Worm (Caenorhabditis elegans) whole organism, midembryonic: ENCODE results near the gene cest-25.
A peak's percentile ranks its signal among the peaks of the same experiment; 100 is the strongest.

Experiments used
- T22C8.4 ChIP-seq: fragments of 200-800 bp; sonication (Bioruptor generic); IDR thresholded peaks from 2 replicates; pipeline ENCODE4 v1.3.6; 2022; ENCODE audit warnings: missing genetic modification characterization, missing compliant biosample characterization
- cog-1 ChIP-seq: sonication (generic microtip); optimal IDR thresholded peaks from 2 replicates; lab custom pipeline; 2016; ENCODE audit warnings: missing genetic modification characterization, missing compliant biosample characterization
- flt-1 ChIP-seq: fragments of 200-800 bp; sonication (Bioruptor generic); IDR thresholded peaks from 2 replicates; pipeline ENCODE4 v1.3.6; 2022; ENCODE audit warnings: missing genetic modification characterization, missing compliant biosample characterization
- klf-2 ChIP-seq: fragments of 200-800 bp; sonication (Bioruptor generic); conservative IDR thresholded peaks from 2 replicates; pipeline ENCODE4 v1.3.6; 2022; ENCODE audit warnings: missing genetic modification reagents, missing genetic modification characterization, missing compliant biosample characterization
- med-1 ChIP-seq: sonication (generic microtip); optimal IDR thresholded peaks from 2 replicates; lab custom pipeline; 2017; ENCODE audit warnings: missing genetic modification characterization, mild to moderate bottlenecking, missing compliant biosample characterization, antibody characterized with exemption, missing genetic modification reagents; ENCODE audit not compliant: insufficient read depth
- ref-1 ChIP-seq: fragments of 200-800 bp; sonication (Bioruptor generic); conservative IDR thresholded peaks from 2 replicates; pipeline ENCODE4 v1.3.6; 2022; ENCODE audit warnings: missing genetic modification reagents, missing genetic modification characterization, missing compliant biosample characterization
- tab-1 ChIP-seq: fragments of 200-800 bp; sonication (Bioruptor generic); IDR thresholded peaks from 2 replicates; pipeline ENCODE4 v1.3.6; 2022; ENCODE audit warnings: missing genetic modification characterization, missing compliant biosample characterization
- ztf-23 ChIP-seq: fragments of 200-800 bp; sonication (Bioruptor generic); IDR thresholded peaks from 2 replicates; pipeline ENCODE4 v1.3.6; 2022; ENCODE audit warnings: missing genetic modification reagents, missing genetic modification characterization, missing compliant biosample characterization
- ztf-29 ChIP-seq: fragments of 200-800 bp; sonication (Bioruptor generic); IDR thresholded peaks from 2 replicates; pipeline ENCODE4 v1.3.6; 2022; ENCODE audit warnings: missing genetic modification reagents, missing genetic modification characterization, missing compliant biosample characterization

cest-25 gene

DNA sequence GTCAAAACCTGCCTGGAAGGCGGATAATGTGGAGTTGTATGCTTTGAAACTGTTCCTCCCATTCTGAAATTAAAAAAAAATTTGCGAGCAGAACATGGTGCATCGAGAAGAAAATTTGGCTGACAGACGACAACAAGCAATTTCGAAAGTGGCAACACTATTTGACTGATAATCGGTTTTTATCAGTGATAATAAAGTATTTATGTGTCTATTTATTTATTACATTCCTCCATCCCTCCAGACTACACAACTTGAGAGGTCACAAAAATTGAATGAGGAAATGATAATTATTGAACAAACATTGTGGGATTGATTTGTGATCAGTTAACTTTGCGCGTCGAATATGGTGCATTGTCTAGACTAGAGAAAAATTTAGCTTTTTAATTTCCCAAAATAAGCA is at the start of gene cest-25:
Gene cest-25 (minus strand): TSS at position 63 of the 400 bp plus-strand sequence.
- TF ChIP-seq cog-1 (tag; lab: Kevin White, UChicago), result no peak
- TF ChIP-seq T22C8.4 (GFP tag; lab: Robert Waterston, UW), result no peak
- no peak for TF ChIP-seq flt-1 (GFP tag; lab: Robert Waterston, UW)

DNA sequence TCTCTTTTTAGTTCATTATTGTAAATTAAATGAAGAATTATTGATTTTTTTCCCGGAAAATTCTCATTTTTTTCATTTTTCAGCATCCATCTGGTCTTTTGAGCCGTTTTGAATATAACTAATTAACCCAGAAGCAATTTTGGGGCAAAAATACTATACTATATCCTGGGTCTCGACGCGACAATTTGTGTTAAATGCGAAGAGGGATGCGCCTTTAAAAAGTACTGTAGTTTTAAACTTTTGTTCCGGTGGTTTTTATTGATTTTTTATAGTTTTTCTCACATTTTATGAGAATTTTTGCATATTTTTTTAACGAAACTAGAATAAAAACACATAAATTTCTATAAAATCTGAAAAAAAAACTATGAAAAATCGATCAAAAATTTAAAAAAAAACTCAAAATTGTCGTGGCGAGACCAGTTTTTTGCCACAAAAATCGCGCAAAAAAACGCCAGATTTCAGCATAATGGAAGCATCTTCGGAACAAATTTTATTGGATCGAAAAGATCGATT is 48.7 kb upstream of the cest-25 start, which contains the start of gene tbcc-1:
Gene tbcc-1 (plus strand): TSS at position 463 of the 513 bp plus-strand sequence.
- TF ChIP-seq flt-1 (GFP tag; lab: Robert Waterston, UW), result no peak
- 0 out of 2 replicates have a peak, but pooled peaks have one; percentile 8 for TF ChIP-seq T22C8.4 (GFP tag; lab: Robert Waterston, UW)

DNA sequence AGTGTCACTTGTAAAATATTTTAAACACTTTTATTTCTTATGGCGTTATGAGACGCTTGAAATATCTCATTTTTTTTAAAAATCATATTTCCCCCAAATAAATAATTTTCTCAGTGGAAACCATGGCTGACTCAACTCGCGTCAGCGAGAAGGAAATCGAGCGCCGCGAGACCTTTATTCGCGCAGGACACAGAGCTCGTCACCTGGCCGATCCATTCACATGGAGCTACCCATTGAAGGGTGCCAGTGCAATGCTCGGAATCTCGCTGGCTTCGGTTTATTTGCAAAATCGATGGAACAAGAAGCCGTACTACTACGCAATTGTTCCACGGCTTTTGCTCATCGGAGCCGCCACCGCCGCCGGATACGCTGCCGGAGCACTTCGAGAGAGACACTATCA is 47.4 kb upstream of the cest-25 start, which contains the start of gene nduc-2:
Gene nduc-2 (plus strand): TSS at position 113 of the 400 bp plus-strand sequence.
- no peak for TF ChIP-seq T22C8.4 (GFP tag; lab: Robert Waterston, UW)
- no peak for TF ChIP-seq flt-1 (GFP tag; lab: Robert Waterston, UW)
- no peak for TF ChIP-seq klf-2 (GFP tag; lab: Robert Waterston, UW)
- no peak for TF ChIP-seq ztf-23
- TF ChIP-seq ref-1, result no peak
- TF ChIP-seq ztf-29 (GFP tag; lab: Robert Waterston, UW), result no peak
- no peak for TF ChIP-seq med-1 (GFP tag; lab: Kevin White, UChicago)
- no peak for TF ChIP-seq tab-1
- no peak for TF ChIP-seq cog-1 (tag; lab: Kevin White, UChicago)

DNA sequence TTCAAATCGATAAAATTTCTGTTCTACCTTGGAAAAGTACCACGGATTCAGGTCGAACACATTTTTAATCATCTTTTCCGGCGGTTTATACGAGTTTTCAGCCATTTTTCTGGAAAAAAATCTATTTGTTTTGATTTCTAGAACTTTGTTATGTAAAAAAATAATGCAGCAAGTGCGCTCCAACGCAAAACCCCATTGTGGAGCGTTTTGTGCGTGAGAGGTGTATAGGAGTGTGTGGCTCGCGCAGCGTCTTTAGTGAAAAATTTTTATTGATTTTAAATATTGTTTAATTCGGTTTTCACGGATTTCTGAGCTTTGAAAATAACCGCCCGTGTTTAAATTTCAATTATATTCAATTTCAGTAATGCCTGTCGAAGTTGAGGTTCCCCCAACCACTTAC is 46.5 kb upstream of the cest-25 start, which contains the start of gene Y71H2AM.20:
Gene Y71H2AM.20 (minus strand): TSS at position 109 of the 400 bp plus-strand sequence.
- TF ChIP-seq cog-1 (tag; lab: Kevin White, UChicago), result peak; percentile 76
- peak; percentile 89 for TF ChIP-seq flt-1 (GFP tag; lab: Robert Waterston, UW)
- TF ChIP-seq tab-1, result 0 out of 2 replicates have a peak, but pooled peaks have one; percentile 74
- TF ChIP-seq med-1 (GFP tag; lab: Kevin White, UChicago), result peak; percentile 27
- 0 out of 2 replicates have a peak, but pooled peaks have one; percentile 4 for TF ChIP-seq klf-2 (GFP tag; lab: Robert Waterston, UW)
- TF ChIP-seq T22C8.4 (GFP tag; lab: Robert Waterston, UW), result peak; percentile 79
- peak; percentile 79 for TF ChIP-seq ztf-23
- no peak for TF ChIP-seq ref-1
- peak; percentile 19; the same call in 1 of the 2 replicates for TF ChIP-seq ztf-29 (GFP tag; lab: Robert Waterston, UW)

DNA sequence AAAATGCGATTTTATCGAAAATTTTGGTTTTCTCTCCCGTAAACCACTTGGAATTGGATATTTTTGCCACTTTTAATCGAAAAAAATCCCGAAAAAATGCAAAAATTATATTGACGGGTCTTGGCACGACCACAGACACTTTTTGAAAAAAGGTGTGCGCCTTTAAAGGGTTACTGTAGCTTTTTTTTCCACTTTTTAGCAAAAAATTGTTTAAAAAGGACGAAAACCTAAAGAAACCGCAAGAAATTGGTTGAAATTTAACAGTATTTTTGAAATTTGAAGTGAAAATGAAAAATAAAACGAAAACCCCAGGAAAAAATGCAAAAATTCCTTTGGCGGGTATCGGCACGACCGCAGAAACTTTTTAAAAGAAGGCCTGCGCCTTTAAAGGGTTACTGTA is 42.5 kb upstream of the cest-25 start:
- TF ChIP-seq flt-1 (GFP tag; lab: Robert Waterston, UW) (no peak), ztf-23 (no peak), med-1 (GFP tag; lab: Kevin White, UChicago) (no peak), klf-2 (GFP tag; lab: Robert Waterston, UW) (no peak), tab-1 (no peak), ztf-29 (GFP tag; lab: Robert Waterston, UW) (no peak), cog-1 (tag; lab: Kevin White, UChicago) (no peak), ref-1 (no peak), T22C8.4 (GFP tag; lab: Robert Waterston, UW) (no peak)

DNA sequence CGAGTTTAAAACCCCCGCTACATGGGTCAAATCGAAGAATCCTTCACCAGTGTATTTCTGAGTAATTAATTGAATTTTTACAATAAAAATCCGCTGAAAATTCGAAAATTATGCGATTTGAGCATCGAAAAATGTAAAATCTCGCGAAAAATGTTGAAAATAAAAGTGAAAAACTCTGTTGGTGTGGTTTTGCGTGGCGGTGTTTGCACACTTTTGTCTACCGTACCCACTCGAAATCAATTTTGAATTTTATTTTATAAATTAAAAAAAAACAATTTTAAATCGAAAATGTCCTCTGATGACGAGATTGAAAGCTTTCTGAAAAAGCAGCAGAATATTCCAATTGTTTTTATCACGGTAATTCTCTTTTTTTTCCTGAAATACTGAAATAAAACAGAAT is 41.5 kb upstream of the cest-25 start, which contains the start of gene Y71H2AM.6:
Gene Y71H2AM.6 (plus strand): TSS at position 264 of the 400 bp plus-strand sequence.
- TF ChIP-seq T22C8.4 (GFP tag; lab: Robert Waterston, UW) (peak; percentile 11; the same call in 1 of the 2 replicates), flt-1 (GFP tag; lab: Robert Waterston, UW) (no peak)

DNA sequence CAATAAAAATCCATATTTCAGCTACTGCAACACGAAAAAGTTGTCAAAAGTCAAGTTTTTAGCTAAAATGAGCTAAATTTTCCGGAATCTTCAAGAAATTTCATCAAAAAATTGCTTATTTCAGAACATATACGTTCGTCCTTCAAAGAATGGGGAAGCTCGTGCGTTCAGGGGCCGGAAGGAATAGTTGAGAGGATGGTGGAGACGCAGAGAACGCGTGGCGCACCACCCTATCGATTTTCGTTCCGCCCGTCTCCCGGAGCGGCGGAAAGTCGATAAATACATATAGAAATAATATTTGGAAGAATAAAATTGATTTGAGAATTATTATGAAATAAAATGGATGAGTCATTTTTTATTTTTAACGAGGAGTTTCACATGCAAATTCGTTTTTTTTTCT is 41.0 kb upstream of the cest-25 start:
- TF ChIP-seq tab-1, result no peak
- peak; percentile 64; the same call in 1 of the 2 replicates for TF ChIP-seq T22C8.4 (GFP tag; lab: Robert Waterston, UW)
- no peak for TF ChIP-seq klf-2 (GFP tag; lab: Robert Waterston, UW)

DNA sequence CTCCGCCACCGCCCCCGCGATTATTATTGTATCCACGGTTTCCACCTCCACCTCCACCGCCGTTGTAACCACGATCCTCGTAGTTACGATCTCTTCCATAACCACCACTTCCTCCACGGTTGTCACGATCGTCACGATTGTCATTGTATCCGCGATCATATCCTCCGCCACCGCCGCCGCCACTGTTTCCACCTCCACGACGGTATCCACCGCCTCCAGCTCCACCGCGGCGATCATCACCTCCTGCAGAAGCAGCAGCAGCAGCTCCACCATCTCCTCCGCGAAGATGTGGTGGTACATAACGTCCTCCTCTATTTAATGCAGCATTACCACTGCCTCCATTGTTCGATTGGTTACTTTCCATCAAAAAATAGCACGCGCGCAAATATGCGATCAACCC is 39.3 kb upstream of the cest-25 start, which contains the start of gene laf-1:
Gene laf-1 (minus strand): TSS at position 399 of the 400 bp plus-strand sequence.
- TF ChIP-seq ztf-23, result no peak
- TF ChIP-seq tab-1, result no peak

DNA sequence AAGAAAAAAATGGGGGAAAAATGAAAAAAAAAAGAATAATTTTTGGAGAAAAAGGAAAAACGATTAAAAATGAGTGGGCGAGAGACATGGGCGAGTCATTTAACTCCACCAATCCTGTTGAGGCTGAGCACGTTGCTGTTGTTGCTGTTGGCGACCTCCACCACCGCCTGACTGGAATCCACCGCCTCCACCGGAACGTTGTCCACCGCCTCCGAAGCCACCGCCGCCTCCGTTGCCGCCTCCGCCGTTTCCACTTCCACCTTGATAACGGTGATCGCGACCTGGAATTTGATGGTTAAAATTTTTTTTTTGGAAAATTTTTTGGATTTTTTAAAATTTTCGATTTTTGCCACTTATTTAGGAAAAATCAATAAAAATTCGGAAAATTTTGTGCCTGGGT is 31.4 kb upstream of the cest-25 start:
- TF ChIP-seq T22C8.4 (GFP tag; lab: Robert Waterston, UW), result no peak
- no peak for TF ChIP-seq klf-2 (GFP tag; lab: Robert Waterston, UW)
- no peak for TF ChIP-seq cog-1 (tag; lab: Kevin White, UChicago)
- TF ChIP-seq ref-1, result no peak
- TF ChIP-seq ztf-23, result no peak
- TF ChIP-seq ztf-29 (GFP tag; lab: Robert Waterston, UW), result no peak
- no peak for TF ChIP-seq med-1 (GFP tag; lab: Kevin White, UChicago)
- no peak for TF ChIP-seq tab-1
- no peak for TF ChIP-seq flt-1 (GFP tag; lab: Robert Waterston, UW)

DNA sequence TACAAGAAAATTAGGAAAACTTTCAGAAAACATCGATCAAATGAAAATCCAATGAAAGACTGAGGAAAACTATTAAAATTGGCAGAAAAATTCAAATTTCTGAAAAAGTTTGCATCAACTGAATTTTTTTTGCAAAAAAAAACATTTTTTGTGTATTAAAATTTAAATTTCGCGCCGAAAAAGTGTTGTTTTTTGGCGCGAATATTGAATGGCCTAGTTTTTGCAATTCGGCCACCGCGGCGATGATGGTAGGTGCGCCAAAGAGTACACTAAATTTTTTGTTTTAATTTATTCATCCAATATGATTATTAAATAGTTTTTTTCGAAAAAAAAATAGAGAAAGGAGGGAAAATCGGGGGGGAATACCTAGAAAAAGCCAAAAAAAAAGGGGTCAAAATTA is 29.7 kb upstream of the cest-25 start:
- TF ChIP-seq klf-2 (GFP tag; lab: Robert Waterston, UW), result no peak
- no peak for TF ChIP-seq cog-1 (tag; lab: Kevin White, UChicago)
- TF ChIP-seq med-1 (GFP tag; lab: Kevin White, UChicago), result no peak
- no peak for TF ChIP-seq ref-1
- no peak for TF ChIP-seq T22C8.4 (GFP tag; lab: Robert Waterston, UW)
- TF ChIP-seq flt-1 (GFP tag; lab: Robert Waterston, UW), result no peak
- no peak for TF ChIP-seq ztf-29 (GFP tag; lab: Robert Waterston, UW)
- TF ChIP-seq ztf-23, result no peak
- TF ChIP-seq tab-1, result no peak
